Fruit fly (Drosophila melanogaster) whole organism, adult: Measurements from ENCODE around the gene CG10809.

ENCODE experiments used
- CG14711 ChIP-seq: fragments of 200-800 bp; sonication (Bioruptor generic); optimal IDR thresholded peaks from 2 replicates; lab custom pipeline; 2018; ENCODE audit warnings: missing biosample characterization, mild to moderate bottlenecking, missing genetic modification characterization, moderate library complexity
- CG1620 ChIP-seq: fragments of 200-800 bp; sonication (Bioruptor generic); optimal IDR thresholded peaks from 2 replicates; lab custom pipeline; 2016; ENCODE audit warnings: missing biosample characterization, missing genetic modification characterization
- CG5204 ChIP-seq: fragments of 200-800 bp; sonication (Bioruptor generic); optimal IDR thresholded peaks from 2 replicates; lab custom pipeline; 2016; ENCODE audit warnings: missing biosample characterization, missing genetic modification characterization
- CG7045 ChIP-seq: fragments of 200-800 bp; sonication (Bioruptor generic); optimal IDR thresholded peaks from 2 replicates; lab custom pipeline; 2017; ENCODE audit warnings: missing biosample characterization, mild to moderate bottlenecking, missing genetic modification characterization
- ovo ChIP-seq: fragments of 200-800 bp; sonication (Bioruptor generic); optimal IDR thresholded peaks from 2 replicates; lab custom pipeline; 2016; ENCODE audit warnings: missing biosample characterization, missing genetic modification characterization

DNA sequence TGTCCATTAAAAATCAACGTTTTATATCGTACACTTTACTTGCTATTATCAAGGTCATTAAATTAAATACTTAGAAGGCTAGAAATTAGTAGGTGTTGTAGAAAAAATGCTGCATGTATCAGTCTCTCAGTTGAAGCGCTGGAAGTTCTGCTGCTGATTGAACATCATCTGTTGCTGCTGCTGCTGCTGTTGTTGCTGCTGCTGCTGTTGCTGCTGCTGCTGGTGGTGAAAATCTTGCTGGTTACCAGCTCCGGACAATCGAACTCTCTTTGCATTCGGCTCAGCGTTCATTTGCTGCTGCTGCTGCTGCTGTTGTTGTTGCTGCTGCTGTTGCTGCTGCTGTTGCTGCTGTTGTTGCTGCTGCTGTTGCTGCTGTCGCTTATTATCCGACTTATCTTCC is 22.6 kb downstream of the CG10809 start:
- TF ChIP-seq CG5204 (GFP tag; lab: Kevin White, UChicago) (no peak), CG7045 (no peak), CG14711 (tag; lab: Kevin White, UChicago) (no peak), ovo (GFP tag; lab: Kevin White, UChicago) (no peak), CG1620 (GFP tag; lab: Kevin White, UChicago) (no peak)
